Fruit fly (Drosophila melanogaster) whole organism, embryonic: Measurements from ENCODE around the gene CAH7.

ENCODE experiments used
- Ada2b ChIP-seq: fragments of 200-800 bp; sonication (Bioruptor generic); IDR thresholded peaks from 2 replicates; pipeline ENCODE4 v1.3.6; 2022; ENCODE audit warnings: missing biosample characterization, missing genetic modification characterization
- B-H1 ChIP-seq: fragments of 200-800 bp; sonication (Bioruptor generic); IDR thresholded peaks from 3 replicates; pipeline ENCODE4 v1.3.6; 2022; ENCODE audit warnings: missing biosample characterization, missing genetic modification characterization
- CG10543 ChIP-seq: fragments of 200-800 bp; sonication (Bioruptor generic); optimal IDR thresholded peaks from 3 replicates; lab custom pipeline; 2017; ENCODE audit warnings: missing biosample characterization, mild to moderate bottlenecking, missing genetic modification characterization, moderate library complexity
- CG10979 ChIP-seq: fragments of 200-800 bp; sonication (Bioruptor generic); optimal IDR thresholded peaks from 2 replicates; lab custom pipeline; 2018; ENCODE audit warnings: missing biosample characterization, mild to moderate bottlenecking, missing genetic modification characterization, moderate library complexity
- CG11504 ChIP-seq: fragments of 200-800 bp; sonication (Bioruptor generic); optimal IDR thresholded peaks from 3 replicates; lab custom pipeline; 2019; ENCODE audit warnings: missing biosample characterization, mild to moderate bottlenecking, missing genetic modification characterization, moderate library complexity
- CG12942 ChIP-seq: fragments of 200-800 bp; sonication (Bioruptor generic); optimal IDR thresholded peaks from 3 replicates; lab custom pipeline; 2016; ENCODE audit warnings: missing biosample characterization, missing genetic modification characterization
- CG13287 ChIP-seq: fragments of 200-800 bp; sonication (Bioruptor generic); IDR thresholded peaks from 2 replicates; pipeline ENCODE4 v1.3.6; 2022; ENCODE audit warnings: missing biosample characterization, missing genetic modification characterization; ENCODE audit not compliant: partially characterized antibody
- CG14710 ChIP-seq: fragments of 200-800 bp; sonication (Bioruptor generic); optimal IDR thresholded peaks from 3 replicates; lab custom pipeline; 2019; ENCODE audit warnings: missing biosample characterization, mild to moderate bottlenecking, missing genetic modification characterization, moderate library complexity
- CG18011 ChIP-seq: fragments of 200-800 bp; sonication (Bioruptor generic); optimal IDR thresholded peaks from 2 replicates; lab custom pipeline; 2017; ENCODE audit warnings: missing biosample characterization, missing genetic modification characterization, mild to moderate bottlenecking, moderate library complexity, missing genotype
- CG2120 ChIP-seq: fragments of 200-800 bp; sonication (Bioruptor generic); optimal IDR thresholded peaks from 3 replicates; lab custom pipeline; 2016; ENCODE audit warnings: missing biosample characterization, missing genetic modification characterization
- CG31224 ChIP-seq: fragments of 200-800 bp; sonication (Bioruptor generic); IDR thresholded peaks from 2 replicates; pipeline ENCODE4 v1.3.6; 2022; ENCODE audit warnings: missing biosample characterization, missing genetic modification characterization
- CG33213 ChIP-seq: fragments of 200-800 bp; sonication (Bioruptor generic); optimal IDR thresholded peaks from 3 replicates; lab custom pipeline; 2016; ENCODE audit warnings: missing biosample characterization, missing genetic modification characterization
- CG4360 ChIP-seq: fragments of 200-800 bp; sonication (Bioruptor generic); IDR thresholded peaks from 2 replicates; pipeline ENCODE4 v1.3.6; 2022; ENCODE audit warnings: missing biosample characterization, missing genetic modification characterization
- CG6254 ChIP-seq: fragments of 200-800 bp; sonication (Bioruptor generic); optimal IDR thresholded peaks from 3 replicates; lab custom pipeline; 2017; ENCODE audit warnings: mild to moderate bottlenecking, missing biosample characterization, missing genetic modification reagents, missing genetic modification characterization
- CG6765 ChIP-seq: fragments of 200-800 bp; sonication (Bioruptor generic); optimal IDR thresholded peaks from 3 replicates; lab custom pipeline; 2017; ENCODE audit warnings: missing biosample characterization, mild to moderate bottlenecking, missing genetic modification characterization
- CG7987 ChIP-seq: fragments of 200-800 bp; sonication (Bioruptor generic); optimal IDR thresholded peaks from 2 replicates; lab custom pipeline; 2018; ENCODE audit warnings: missing biosample characterization, mild to moderate bottlenecking, missing genetic modification characterization, moderate library complexity
- CG8924 ChIP-seq: fragments of 200-800 bp; optimal IDR thresholded peaks from 3 replicates; lab custom pipeline; 2019; ENCODE audit warnings: missing biosample characterization, mild to moderate bottlenecking, missing genetic modification characterization, moderate library complexity
- CG8944 ChIP-seq: fragments of 200-800 bp; sonication (Bioruptor generic); optimal IDR thresholded peaks from 3 replicates; lab custom pipeline; 2016; ENCODE audit warnings: missing biosample characterization, missing genetic modification characterization
- Chrac-16 ChIP-seq: fragments of 200-800 bp; sonication (Bioruptor generic); optimal IDR thresholded peaks from 3 replicates; lab custom pipeline; 2016; ENCODE audit warnings: missing biosample characterization, missing genetic modification characterization
- D19B ChIP-seq: fragments of 200-800 bp; sonication (Bioruptor generic); optimal IDR thresholded peaks from 2 replicates; lab custom pipeline; 2017; ENCODE audit warnings: missing biosample characterization, mild to moderate bottlenecking, missing genetic modification characterization
- Dek ChIP-seq: fragments of 200-800 bp; sonication (Bioruptor generic); optimal IDR thresholded peaks from 3 replicates; lab custom pipeline; 2019; ENCODE audit warnings: missing biosample characterization, mild to moderate bottlenecking, missing genetic modification characterization, moderate library complexity
- Dip3 ChIP-seq: fragments of 200-800 bp; sonication (Bioruptor generic); optimal IDR thresholded peaks from 3 replicates; lab custom pipeline; 2016; ENCODE audit warnings: missing biosample characterization, missing genetic modification characterization
- Doc3 ChIP-seq: fragments of 200-800 bp; sonication (Bioruptor generic); IDR thresholded peaks from 3 replicates; pipeline ENCODE4 v1.3.6; 2022; ENCODE audit warnings: missing biosample characterization, missing genetic modification characterization; ENCODE audit not compliant: partially characterized antibody
- Drgx ChIP-seq: fragments of 200-800 bp; sonication (Bioruptor generic); IDR thresholded peaks from 2 replicates; pipeline ENCODE4 v1.3.6; 2022; ENCODE audit warnings: missing biosample characterization, missing genetic modification characterization
- Ets65A ChIP-seq: fragments of 200-800 bp; sonication (Bioruptor generic); peaks from one replicate; lab custom pipeline; 2016; ENCODE audit warnings: missing biosample characterization, missing genetic modification characterization
- HmgZ ChIP-seq: fragments of 200-800 bp; sonication (Bioruptor generic); optimal IDR thresholded peaks from 2 replicates; lab custom pipeline; 2018; ENCODE audit warnings: missing biosample characterization, mild to moderate bottlenecking, missing genetic modification characterization
- NfI ChIP-seq: fragments of 200-800 bp; sonication (Bioruptor generic); optimal IDR thresholded peaks from 3 replicates; lab custom pipeline; 2018; ENCODE audit warnings: missing biosample characterization, mild to moderate bottlenecking, missing genetic modification characterization, moderate library complexity
- PHDP ChIP-seq: fragments of 200-800 bp; sonication (Bioruptor generic); optimal IDR thresholded peaks from 3 replicates; lab custom pipeline; 2018; ENCODE audit warnings: missing biosample characterization, mild to moderate bottlenecking, missing genetic modification characterization, moderate library complexity
- Pdp1 ChIP-seq, 2 experiments: fragments of 200-800 bp; sonication (Bioruptor generic); optimal IDR thresholded peaks; 3 replicates each; lab custom pipeline; 2016; ENCODE audit warnings: missing biosample characterization in 2 of 2, missing genetic modification characterization in 2 of 2, mild to moderate bottlenecking in 1 of 2, moderate library complexity in 1 of 2
- Rx ChIP-seq: fragments of 200-800 bp; sonication (Bioruptor generic); IDR thresholded peaks from 2 replicates; pipeline ENCODE4 v1.3.6; 2022; ENCODE audit warnings: missing biosample characterization, missing genetic modification characterization
- Sry-δ ChIP-seq: fragments of 200-800 bp; sonication (Bioruptor generic); optimal IDR thresholded peaks from 2 replicates; lab custom pipeline; 2016; ENCODE audit warnings: missing biosample characterization, missing genetic modification characterization
- bbx ChIP-seq: fragments of 200-800 bp; sonication (Bioruptor generic); IDR thresholded peaks from 2 replicates; pipeline ENCODE4 v1.3.6; 2022; ENCODE audit warnings: missing biosample characterization, missing genetic modification characterization; ENCODE audit not compliant: partially characterized antibody
- br ChIP-seq: fragments of >200 bp; optimal IDR thresholded peaks from 2 replicates; lab custom pipeline; 2017
- caup ChIP-seq: fragments of 200-800 bp; sonication (Bioruptor generic); optimal IDR thresholded peaks from 3 replicates; lab custom pipeline; 2017; ENCODE audit warnings: missing biosample characterization, mild to moderate bottlenecking, missing genetic modification characterization, moderate library complexity; ENCODE audit not compliant: severe bottlenecking
- en ChIP-seq: fragments of 200-800 bp; sonication (Bioruptor generic); optimal IDR thresholded peaks from 2 replicates; lab custom pipeline; 2016; ENCODE audit warnings: missing biosample characterization, missing genetic modification characterization
- fu2 ChIP-seq: fragments of 200-800 bp; sonication (Bioruptor generic); optimal IDR thresholded peaks from 2 replicates; lab custom pipeline; 2016; ENCODE audit warnings: missing biosample characterization, missing genetic modification characterization
- gcm2 ChIP-seq: fragments of 200-800 bp; sonication (Bioruptor generic); optimal IDR thresholded peaks from 2 replicates; lab custom pipeline; 2016; ENCODE audit warnings: missing biosample characterization, missing genetic modification characterization
- hbn ChIP-seq: fragments of 200-800 bp; sonication (Bioruptor generic); IDR thresholded peaks from 2 replicates; pipeline ENCODE4 v1.3.6; 2022; ENCODE audit warnings: missing biosample characterization, missing genetic modification characterization; ENCODE audit not compliant: partially characterized antibody
- hkb ChIP-seq, 2 experiments: fragments of 200-800 bp in 1 of 2; fragments of >200 bp in 1 of 2; sonication (Bioruptor generic) in 1 of 2; IDR thresholded peaks in 1 of 2; optimal IDR thresholded peaks in 1 of 2; 2 replicates each; pipeline versions ENCODE4 v1.3.6 to Lab custom; 2017 to 2022; ENCODE audit warnings: missing biosample characterization in 1 of 2, missing genetic modification characterization in 1 of 2
- ind ChIP-seq: fragments of 200-800 bp; sonication (Bioruptor generic); optimal IDR thresholded peaks from 3 replicates; lab custom pipeline; 2016; ENCODE audit warnings: missing biosample characterization, missing genetic modification characterization
- lov ChIP-seq, 2 experiments: fragments of 200-800 bp in 1 of 2; fragments of >200 bp in 1 of 2; sonication (Bioruptor generic) in 1 of 2; IDR thresholded peaks in 1 of 2; optimal IDR thresholded peaks in 1 of 2; 2 replicates in 1 of 2; 3 replicates in 1 of 2; pipeline versions ENCODE4 v1.3.6 to Lab custom; 2017 to 2022; ENCODE audit warnings: missing biosample characterization in 1 of 2, missing genetic modification characterization in 1 of 2
- luna ChIP-seq: fragments of 200-800 bp; sonication (Bioruptor generic); optimal IDR thresholded peaks from 2 replicates; lab custom pipeline; 2016; ENCODE audit warnings: missing biosample characterization, missing genetic modification characterization
- mam ChIP-seq: fragments of 200-800 bp; sonication (Bioruptor generic); optimal IDR thresholded peaks from 3 replicates; lab custom pipeline; 2016; ENCODE audit warnings: missing biosample characterization, missing genetic modification characterization
- pan ChIP-seq, 4 experiments: fragments of >200 bp in 3 of 4; fragments of 200-800 bp in 1 of 4; sonication (Bioruptor generic) in 1 of 4; optimal IDR thresholded peaks in 3 of 4; IDR thresholded peaks in 1 of 4; 2 replicates each; pipeline versions ENCODE4 v1.3.6 to Lab custom; 2017 to 2022; ENCODE audit warnings: missing biosample characterization in 2 of 4, missing genetic modification characterization in 2 of 4, mixed read lengths in 1 of 4
- scrt ChIP-seq: fragments of 200-800 bp; sonication (Bioruptor generic); optimal IDR thresholded peaks from 2 replicates; lab custom pipeline; 2018; ENCODE audit warnings: missing biosample characterization, mild to moderate bottlenecking, missing genetic modification characterization, moderate library complexity
- slbo ChIP-seq: fragments of 200-800 bp; sonication (Bioruptor generic); IDR thresholded peaks from 2 replicates; pipeline ENCODE4 v1.3.6; 2022; ENCODE audit warnings: missing biosample characterization, missing genetic modification characterization
- stwl ChIP-seq: fragments of 200-800 bp; sonication (Bioruptor generic); optimal IDR thresholded peaks from 3 replicates; lab custom pipeline; 2018; ENCODE audit warnings: missing biosample characterization, mild to moderate bottlenecking, missing genetic modification characterization, moderate library complexity
- toy ChIP-seq: fragments of 200-800 bp; sonication (Bioruptor generic); IDR thresholded peaks from 2 replicates; pipeline ENCODE4 v1.3.6; 2022; ENCODE audit warnings: missing biosample characterization, missing genetic modification characterization
- ttk ChIP-seq: fragments of 200-800 bp; sonication (Bioruptor generic); IDR thresholded peaks from 2 replicates; pipeline ENCODE4 v2.1.2; 2022; ENCODE audit warnings: missing biosample characterization, missing genetic modification characterization

The CAH7 gene

DNA sequence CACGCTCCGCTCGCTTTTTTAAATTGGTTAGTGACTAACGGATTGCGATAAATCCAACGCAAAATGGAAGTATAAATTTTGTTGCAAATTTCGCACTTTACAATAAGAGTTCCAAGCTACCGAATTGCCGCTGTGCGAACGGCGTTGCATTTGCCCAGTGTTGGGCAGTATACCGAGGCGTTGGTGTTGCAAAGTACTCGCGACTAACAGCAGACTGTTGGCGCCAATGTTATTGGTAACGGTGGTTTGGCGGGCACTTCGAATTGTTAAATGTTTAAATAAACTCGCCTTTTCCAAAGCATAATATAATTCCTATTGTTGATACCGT, 22.3 kb downstream of the CAH7 start (continued):
- TF ChIP-seq Ets65A (GFP tag; lab: Kevin White, UChicago) (peak; percentile 96), Dip3 (GFP tag; lab: Kevin White, UChicago) (peak; percentile 44), CG10979 (no peak), CG4360 (GFP tag; lab: Robert Waterston, UW) (0 out of 2 replicates have a peak, but pooled peaks have one; percentile 18), ind (GFP tag; lab: Kevin White, UChicago) (peak; percentile 37), en (GFP tag; lab: Kevin White, UChicago) (no peak), D19B (GFP tag; lab: Kevin White, UChicago) (no peak), CG2120 (peak; percentile 81), luna (GFP tag; lab: Kevin White, UChicago) (no peak), CG6765 (GFP tag; lab: Kevin White, UChicago) (peak; percentile 24), lov (optimal IDR thresholded peaks at IDR 0.05; lab: Kevin White, UChicago) (no peak), lov (GFP tag; IDR thresholded peaks at IDR 0.05; lab: Robert Waterston, UW) (peak; percentile 9; the same call in 1 of the 3 replicates), Chrac-16 (GFP tag; lab: Kevin White, UChicago) (peak; percentile 11), fu2 (GFP tag; lab: Kevin White, UChicago) (peak; percentile 53), CG14710 (tag; lab: Kevin White, UChicago) (peak; percentile 31), CG33213 (GFP tag; lab: Kevin White, UChicago) (peak; percentile 80), Ada2b (GFP tag; lab: Robert Waterston, UW) (no peak), CG8924 (peak; percentile 17), toy (GFP tag; lab: Robert Waterston, UW) (no peak), slbo (GFP tag; lab: Robert Waterston, UW) (peak; percentile 51; the same call in 1 of the 2 replicates), CG10543 (GFP tag; lab: Kevin White, UChicago) (peak; percentile 15), CG12942 (GFP tag; lab: Kevin White, UChicago) (peak; percentile 34), NfI (GFP tag; lab: Kevin White, UChicago) (peak; percentile 57), ttk (GFP tag; lab: Robert Waterston, UW) (no peak), caup (GFP tag; lab: Kevin White, UChicago) (peak; percentile 71), CG13287 (peak; percentile 61), Pdp1 (GFP tag; optimal IDR thresholded peaks at IDR 0.05; lab: Kevin White, UChicago) (peak in 1 of 2 experiments; percentile 42), Rx (GFP tag; lab: Robert Waterston, UW) (no peak), CG6254 (GFP tag; lab: Kevin White, UChicago) (no peak), scrt (GFP tag; lab: Kevin White, UChicago) (peak; percentile 29), HmgZ (tag; lab: Kevin White, UChicago) (peak; percentile 56), B-H1 (GFP tag; lab: Robert Waterston, UW) (no peak), CG7987 (GFP tag; lab: Kevin White, UChicago) (peak; percentile 57), hkb (optimal IDR thresholded peaks at IDR 0.05; lab: Kevin White, UChicago) (no peak), hkb (GFP tag; IDR thresholded peaks at IDR 0.05; lab: Robert Waterston, UW) (peak; percentile 44; the same call in 1 of the 2 replicates), CG31224 (no peak), Doc3 (GFP tag; lab: Robert Waterston, UW) (no peak), Drgx (GFP tag; lab: Robert Waterston, UW) (no peak), mam (GFP tag; lab: Kevin White, UChicago) (peak; percentile 31), CG18011 (GFP tag; lab: Kevin White, UChicago) (peak; percentile 0), hbn (GFP tag; lab: Robert Waterston, UW) (peak; percentile 36; the same call in 1 of the 2 replicates), CG11504 (tag; lab: Kevin White, UChicago) (peak; percentile 21), Sry-δ (GFP tag; lab: Kevin White, UChicago) (peak; percentile 46), br (lab: Kevin White, UChicago) (no peak), gcm2 (GFP tag; lab: Kevin White, UChicago) (no peak), CG8944 (peak; percentile 38), pan (optimal IDR thresholded peaks at IDR 0.05; lab: Kevin White, UChicago) (no peak), pan (GFP tag; optimal IDR thresholded peaks at IDR 0.05 in 1 of 2, IDR thresholded peaks at IDR 0.05 in 1 of 2) (no peak), stwl (tag; lab: Kevin White, UChicago) (peak; percentile 81), bbx (GFP tag; lab: Robert Waterston, UW) (peak; percentile 51; the same call in 1 of the 2 replicates), Dek (tag; lab: Kevin White, UChicago) (no peak), PHDP (tag; lab: Kevin White, UChicago) (peak; percentile 0)
